Fruit fly (Drosophila melanogaster) whole organism, wandering third instar larva: ENCODE results near the gene gukh.

Experiments used
- Hnf4 ChIP-seq: fragments of 200-800 bp; sonication (Bioruptor generic); optimal IDR thresholded peaks from 2 replicates; lab custom pipeline; 2016; ENCODE audit warnings: missing biosample characterization, mild to moderate bottlenecking, missing genetic modification characterization
- Vsx2 ChIP-seq: fragments of 200-300, 225-300 bp; sonication (Bioruptor generic); optimal IDR thresholded peaks from 2 replicates; lab custom pipeline; 2018; ENCODE audit warnings: missing biosample characterization, missing genetic modification characterization; ENCODE audit not compliant: partially characterized antibody
- br ChIP-seq: fragments of 200-800 bp; sonication (Bioruptor generic); optimal IDR thresholded peaks from 2 replicates; lab custom pipeline; 2016; ENCODE audit warnings: missing biosample characterization, missing genetic modification characterization
- dmrt93B ChIP-seq: fragments of 200-800 bp; sonication (Bioruptor generic); optimal IDR thresholded peaks from 2 replicates; lab custom pipeline; 2018; ENCODE audit warnings: missing biosample characterization, mild to moderate bottlenecking, missing genetic modification characterization
- dsf ChIP-seq: sonication (Bioruptor generic); optimal IDR thresholded peaks from 2 replicates; lab custom pipeline; 2016; ENCODE audit warnings: missing biosample characterization, missing genetic modification characterization, borderline replicate concordance
- h ChIP-seq: fragments of 200-800 bp; sonication (Bioruptor generic); optimal IDR thresholded peaks from 3 replicates; lab custom pipeline; 2016; ENCODE audit warnings: missing biosample characterization, mild to moderate bottlenecking, missing genetic modification characterization
- pan ChIP-seq: fragments of >200 bp; optimal IDR thresholded peaks from 2 replicates; lab custom pipeline; 2017
- usp ChIP-seq: fragments of >200 bp; optimal IDR thresholded peaks from 2 replicates; lab custom pipeline; 2017; ENCODE audit warnings: missing biosample characterization, missing genetic modification characterization

DNA sequence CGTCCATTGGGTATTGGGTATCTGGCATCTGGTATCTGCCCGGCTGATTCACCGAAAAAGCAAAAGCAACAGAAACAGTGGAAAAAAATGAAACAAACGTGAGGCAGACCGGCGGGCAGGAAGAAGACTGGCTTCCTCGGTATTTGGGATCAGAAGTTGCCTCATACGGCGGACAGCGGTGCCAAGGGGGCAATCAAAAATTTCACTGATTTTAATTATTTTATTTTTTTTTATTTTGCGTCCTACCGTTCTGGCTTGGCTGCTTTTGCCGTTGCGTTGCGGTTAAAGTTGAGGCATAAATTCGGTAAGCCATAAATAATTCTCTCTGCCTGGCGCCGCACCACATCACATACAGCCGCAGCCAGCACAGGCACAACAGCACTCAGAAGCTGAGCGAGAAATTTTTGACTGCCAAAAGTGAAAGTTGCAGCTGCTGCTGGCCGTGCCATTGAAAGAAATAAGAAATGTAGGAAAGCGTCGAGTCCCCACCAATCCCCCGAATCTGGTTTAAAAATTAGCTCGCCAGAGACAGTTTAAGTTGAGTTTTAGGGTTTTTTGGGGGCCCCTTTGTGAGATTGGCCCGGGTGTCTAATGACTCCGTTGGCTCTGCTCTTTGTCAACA lies 52.8 kb downstream of the gukh start:
- TF ChIP-seq br (GFP tag; lab: Kevin White, UChicago) (no peak), Hnf4 (GFP tag; lab: Kevin White, UChicago) (no peak), h (GFP tag; lab: Kevin White, UChicago) (no peak), dmrt93B (no peak), usp (no peak), pan (lab: Kevin White, UChicago) (no peak), dsf (GFP tag; lab: Kevin White, UChicago) (no peak), Vsx2 (GFP tag; lab: Kevin White, UChicago) (no peak)
